Worm (Caenorhabditis elegans) whole organism, young adult: Measurements from ENCODE around the gene twk-3.

Source experiments
- F23B12.7 ChIP-seq: sonication (generic microtip); optimal IDR thresholded peaks from 2 replicates; lab custom pipeline; 2017; ENCODE audit warnings: missing genetic modification characterization, mild to moderate bottlenecking, missing compliant biosample characterization, antibody characterized with exemption, moderate library complexity; ENCODE audit not compliant: insufficient read depth
- F33H1.4 ChIP-seq: fragments of 200-800 bp; sonication (Bioruptor generic); IDR thresholded peaks from 2 replicates; pipeline ENCODE4 v1.3.6; 2022; ENCODE audit warnings: missing genetic modification reagents, missing genetic modification characterization, missing compliant biosample characterization
- F49E8.2 ChIP-seq: sonication (generic microtip); optimal IDR thresholded peaks from 3 replicates; lab custom pipeline; 2017; ENCODE audit warnings: missing genetic modification characterization, mild to moderate bottlenecking, missing compliant biosample characterization, antibody characterized with exemption, moderate library complexity; ENCODE audit not compliant: insufficient read depth
- T07F8.4 ChIP-seq: sonication (generic microtip); optimal IDR thresholded peaks from 2 replicates; lab custom pipeline; 2016; ENCODE audit warnings: mild to moderate bottlenecking, missing genetic modification characterization, moderate library complexity, missing compliant biosample characterization
- Y56A3A.18 ChIP-seq: fragments of 200-800 bp; sonication (Bioruptor generic); IDR thresholded peaks from 2 replicates; pipeline ENCODE4 v1.3.6; 2022; ENCODE audit warnings: missing genetic modification reagents, missing genetic modification characterization, missing compliant biosample characterization
- Y67H2A.10 ChIP-seq: fragments of 200-800 bp; sonication (Bioruptor generic); conservative IDR thresholded peaks from 2 replicates; pipeline ENCODE4 v1.3.6; 2022; ENCODE audit warnings: missing genetic modification reagents, missing genetic modification characterization, missing compliant biosample characterization
- Y79H2A.3 ChIP-seq: fragments of 200-800 bp; sonication (Bioruptor generic); conservative IDR thresholded peaks from 2 replicates; pipeline ENCODE4 v1.3.6; 2022; ENCODE audit warnings: missing genetic modification reagents, missing genetic modification characterization, missing compliant biosample characterization
- bed-2 ChIP-seq: fragments of 200-800 bp; sonication (Bioruptor generic); IDR thresholded peaks from 2 replicates; pipeline ENCODE4 v1.3.6; 2022; ENCODE audit warnings: missing genetic modification reagents, missing genetic modification characterization, missing compliant biosample characterization
- cebp-1 ChIP-seq, 2 experiments: fragments of 200-800 bp in 1 of 2; sonication (Bioruptor generic) in 1 of 2; sonication (generic microtip) in 1 of 2; IDR thresholded peaks in 1 of 2; optimal IDR thresholded peaks in 1 of 2; 2 replicates each; pipeline versions ENCODE4 v1.3.6 to Lab custom; 2017 to 2022; ENCODE audit warnings: missing compliant biosample characterization in 2 of 2, missing genetic modification characterization in 2 of 2, mild to moderate bottlenecking in 1 of 2, missing genetic modification reagents in 1 of 2, moderate library complexity in 1 of 2
- cebp-2 ChIP-seq: fragments of 200-800 bp; sonication (Bioruptor generic); IDR thresholded peaks from 2 replicates; pipeline ENCODE4 v1.3.6; 2022; ENCODE audit warnings: missing genetic modification characterization, missing compliant biosample characterization
- ceh-40 ChIP-seq: fragments of 200-800 bp; sonication (Bioruptor generic); IDR thresholded peaks from 2 replicates; pipeline ENCODE4 v1.3.6; 2022; ENCODE audit warnings: missing genetic modification characterization, missing compliant biosample characterization
- ceh-58 ChIP-seq: fragments of 200-800 bp; sonication (Bioruptor generic); IDR thresholded peaks from 2 replicates; pipeline ENCODE4 v1.3.6; 2022; ENCODE audit warnings: missing genetic modification characterization, missing compliant biosample characterization
- ceh-79 ChIP-seq: sonication (generic microtip); optimal IDR thresholded peaks from 2 replicates; lab custom pipeline; 2017; ENCODE audit warnings: mild to moderate bottlenecking, missing genetic modification characterization, missing compliant biosample characterization
- ceh-91 ChIP-seq: fragments of 200-800 bp; sonication (Bioruptor generic); IDR thresholded peaks from 2 replicates; pipeline ENCODE4 v1.3.6; 2022; ENCODE audit warnings: missing genetic modification reagents, missing genetic modification characterization, missing compliant biosample characterization
- efl-1 ChIP-seq: fragments of 150-350 bp; optimal IDR thresholded peaks from 2 replicates; lab custom pipeline; 2014; ENCODE audit warnings: missing biosample characterization, missing genetic modification reagents, missing genetic modification characterization
- egrh-3 ChIP-seq: fragments of 200-800 bp; sonication (Bioruptor generic); IDR thresholded peaks from 2 replicates; pipeline ENCODE4 v1.3.6; 2022; ENCODE audit warnings: missing genetic modification reagents, missing genetic modification characterization, missing compliant biosample characterization
- him-1 ChIP-seq: sonication (generic microtip); optimal IDR thresholded peaks from 2 replicates; lab custom pipeline; 2016; ENCODE audit warnings: missing genotype, missing genetic modification reagents, missing genetic modification characterization, missing compliant biosample characterization
- hlh-12 ChIP-seq: sonication (generic microtip); optimal IDR thresholded peaks from 2 replicates; lab custom pipeline; 2016; ENCODE audit warnings: missing genetic modification characterization, missing compliant biosample characterization
- hmg-1.2 ChIP-seq: fragments of 200-800 bp; sonication (Bioruptor generic); IDR thresholded peaks from 2 replicates; pipeline ENCODE4 v1.3.6; 2022; ENCODE audit warnings: missing genetic modification reagents, missing genetic modification characterization, missing compliant biosample characterization
- hmg-20 ChIP-seq: fragments of 200-800 bp; sonication (Bioruptor generic); IDR thresholded peaks from 2 replicates; pipeline ENCODE4 v1.3.6; 2022; ENCODE audit warnings: missing genetic modification reagents, missing genetic modification characterization, missing compliant biosample characterization
- lin-40 ChIP-seq: sonication (generic microtip); optimal IDR thresholded peaks from 2 replicates; lab custom pipeline; 2016; ENCODE audit warnings: missing genetic modification characterization, mild to moderate bottlenecking, missing compliant biosample characterization, missing genotype, missing genetic modification reagents
- lir-1 ChIP-seq: fragments of 200-800 bp; sonication (Bioruptor generic); conservative IDR thresholded peaks from 2 replicates; pipeline ENCODE4 v1.3.6; 2022; ENCODE audit warnings: missing genetic modification reagents, missing genetic modification characterization, missing compliant biosample characterization
- lsl-1 ChIP-seq: fragments of 200-800 bp; sonication (Bioruptor generic); optimal IDR thresholded peaks from 2 replicates; lab custom pipeline; 2018; ENCODE audit warnings: mild to moderate bottlenecking, missing genetic modification characterization, moderate library complexity, missing compliant biosample characterization
- madf-10 ChIP-seq: sonication (generic microtip); optimal IDR thresholded peaks from 2 replicates; lab custom pipeline; 2016; ENCODE audit warnings: mild to moderate bottlenecking, missing genetic modification characterization, missing compliant biosample characterization
- madf-3 ChIP-seq: fragments of 200-800 bp; sonication (Bioruptor generic); IDR thresholded peaks from 2 replicates; pipeline ENCODE4 v1.3.6; 2022; ENCODE audit warnings: missing genetic modification reagents, missing genetic modification characterization, missing compliant biosample characterization
- madf-6 ChIP-seq: fragments of 200-800 bp; sonication (Bioruptor generic); IDR thresholded peaks from 2 replicates; pipeline ENCODE4 v1.3.6; 2022; ENCODE audit warnings: missing genetic modification reagents, missing genetic modification characterization, missing compliant biosample characterization
- madf-8 ChIP-seq: fragments of 200-800 bp; sonication (Bioruptor generic); conservative IDR thresholded peaks from 2 replicates; pipeline ENCODE4 v1.3.6; 2022; ENCODE audit warnings: missing genetic modification reagents, missing genetic modification characterization, missing compliant biosample characterization
- nhr-120 ChIP-seq: fragments of 200-800 bp; sonication (Bioruptor generic); IDR thresholded peaks from 2 replicates; pipeline ENCODE4 v1.3.6; 2022; ENCODE audit warnings: missing genetic modification characterization, missing compliant biosample characterization
- nhr-179 ChIP-seq: sonication (generic microtip); optimal IDR thresholded peaks from 2 replicates; lab custom pipeline; 2016; ENCODE audit warnings: mild to moderate bottlenecking, missing genetic modification characterization, missing compliant biosample characterization
- nhr-80 ChIP-seq: sonication (generic microtip); optimal IDR thresholded peaks from 2 replicates; lab custom pipeline; 2016; ENCODE audit warnings: missing genetic modification characterization, missing compliant biosample characterization
- nhr-90 ChIP-seq: sonication (generic microtip); optimal IDR thresholded peaks from 2 replicates; lab custom pipeline; 2016; ENCODE audit warnings: missing genotype, mild to moderate bottlenecking, missing genetic modification characterization, missing compliant biosample characterization
- pha-4 ChIP-seq: fragments of 150-350 bp; sonication (generic microtip); optimal IDR thresholded peaks from 2 replicates; lab custom pipeline; 2014; ENCODE audit warnings: missing biosample characterization, missing genetic modification reagents, missing genetic modification characterization
- rpc-1 ChIP-seq, 2 experiments: fragments of 150-350 bp in 1 of 2; sonication (generic microtip) in 1 of 2; optimal IDR thresholded peaks; 2 replicates each; lab custom pipeline; 2014 to 2018; ENCODE audit warnings: missing biosample characterization in 1 of 2, missing genetic modification characterization in 1 of 2, missing genetic modification reagents in 1 of 2, missing genotype in 1 of 2
- snpc-1.1 ChIP-seq: sonication (generic microtip); optimal IDR thresholded peaks from 2 replicates; lab custom pipeline; 2017; ENCODE audit warnings: missing genetic modification characterization, mild to moderate bottlenecking, missing compliant biosample characterization, antibody characterized with exemption, moderate library complexity, missing genotype, missing genetic modification reagents; ENCODE audit not compliant: insufficient read depth
- snpc-1.3 ChIP-seq: sonication (generic microtip); optimal IDR thresholded peaks from 2 replicates; lab custom pipeline; 2017; ENCODE audit warnings: missing genetic modification characterization, mild to moderate bottlenecking, missing compliant biosample characterization, antibody characterized with exemption, moderate library complexity, missing genotype, missing genetic modification reagents; ENCODE audit not compliant: insufficient read depth
- snpc-3.4 ChIP-seq: sonication (generic microtip); optimal IDR thresholded peaks from 2 replicates; lab custom pipeline; 2017; ENCODE audit warnings: missing genetic modification characterization, mild to moderate bottlenecking, missing compliant biosample characterization, antibody characterized with exemption, moderate library complexity, missing genotype, missing genetic modification reagents
- somi-1 ChIP-seq: fragments of 200-800 bp; sonication (Bioruptor generic); optimal IDR thresholded peaks from 2 replicates; lab custom pipeline; 2018; ENCODE audit warnings: mild to moderate bottlenecking, missing genetic modification characterization, missing compliant biosample characterization
- tlf-1 ChIP-seq: fragments of 200-800 bp; sonication (Bioruptor generic); optimal IDR thresholded peaks from 2 replicates; lab custom pipeline; 2018; ENCODE audit warnings: mild to moderate bottlenecking, missing genetic modification characterization, missing compliant biosample characterization
- xnd-1 ChIP-seq: sonication (generic microtip); optimal IDR thresholded peaks from 2 replicates; lab custom pipeline; 2016; ENCODE audit warnings: missing genotype, missing genetic modification reagents, missing genetic modification characterization, missing compliant biosample characterization
- zfh-2 ChIP-seq: fragments of 200-800 bp; sonication (Bioruptor generic); conservative IDR thresholded peaks from 2 replicates; pipeline ENCODE4 v1.3.6; 2022; ENCODE audit warnings: missing genetic modification reagents, missing genetic modification characterization, missing compliant biosample characterization
- ztf-18 ChIP-seq: sonication (generic microtip); optimal IDR thresholded peaks from 2 replicates; lab custom pipeline; 2016; ENCODE audit warnings: missing genotype, mild to moderate bottlenecking, missing genetic modification characterization, missing compliant biosample characterization
- ztf-22 ChIP-seq: fragments of 200-800 bp; sonication (Bioruptor generic); optimal IDR thresholded peaks from 2 replicates; lab custom pipeline; 2018; ENCODE audit warnings: mild to moderate bottlenecking, missing genetic modification characterization, moderate library complexity, missing compliant biosample characterization
- ztf-6 ChIP-seq: fragments of 200-800 bp; sonication (Bioruptor generic); IDR thresholded peaks from 2 replicates; pipeline ENCODE4 v1.3.6; 2022; ENCODE audit warnings: missing genetic modification reagents, missing genetic modification characterization, missing compliant biosample characterization

Gene twk-3

ce11 chrII:8220267-8220666, 7.7 kb upstream of the twk-3 start:
- TF ChIP-seq madf-8: no peak
- no peak for TF ChIP-seq ceh-91 (GFP tag; lab: Robert Waterston, UW)

ce11 chrII:8218266-8218665, 5.7 kb upstream of the twk-3 start:
- TF ChIP-seq lin-40 (tag; lab: Kevin White, UChicago): no peak
- TF ChIP-seq nhr-179 (tag; lab: Kevin White, UChicago): no peak
- no peak for TF ChIP-seq T07F8.4
- TF ChIP-seq efl-1: no peak
- TF ChIP-seq tlf-1: no peak
- TF ChIP-seq ceh-58 (GFP tag; lab: Robert Waterston, UW): no peak
- no peak for TF ChIP-seq Y67H2A.10
- TF ChIP-seq nhr-90 (tag; lab: Kevin White, UChicago): no peak
- TF ChIP-seq zfh-2 (GFP tag; lab: Robert Waterston, UW): no peak
- TF ChIP-seq egrh-3: no peak

- no peak for TF ChIP-seq snpc-1.1 (tag; lab: Kevin White, UChicago)
- TF ChIP-seq ceh-79 (tag; lab: Kevin White, UChicago): no peak
- no peak for TF ChIP-seq pha-4 (tag; lab: Kevin White, UChicago)
- TF ChIP-seq bed-2 (GFP tag; lab: Robert Waterston, UW): no peak
- no peak for TF ChIP-seq F49E8.2 (tag; lab: Kevin White, UChicago)
- TF ChIP-seq snpc-1.3: no peak
- TF ChIP-seq Y56A3A.18: no peak
- TF ChIP-seq hmg-20 (GFP tag; lab: Robert Waterston, UW): no peak
- TF ChIP-seq rpc-1 (optimal IDR thresholded peaks at IDR 0.05; lab: Kevin White, UChicago): no peak
- TF ChIP-seq rpc-1 (tag; optimal IDR thresholded peaks at IDR 0.05; lab: Kevin White, UChicago): no peak
- no peak for TF ChIP-seq ztf-22 (GFP tag; lab: Kevin White, UChicago)
- TF ChIP-seq cebp-2 (GFP tag; lab: Robert Waterston, UW): no peak
- no peak for TF ChIP-seq ceh-40 (GFP tag; lab: Robert Waterston, UW)
- no peak for TF ChIP-seq nhr-120
- TF ChIP-seq ztf-6 (GFP tag; lab: Robert Waterston, UW): no peak
- TF ChIP-seq madf-10 (tag; lab: Kevin White, UChicago): no peak
These were observed 4.3 kb upstream of the twk-3 start, which contains the start of gene ifg-1 for ce11 chrII:8216922-8217321. Gene ifg-1 (plus strand): TSS chrII:8217222.

ce11 chrII:8216433-8216832, 3.9 kb upstream of the twk-3 start, which contains the start of gene M110.3:
Gene M110.3 (minus strand): TSS chrII:8216616.
- TF ChIP-seq nhr-80 (tag; lab: Kevin White, UChicago): peak; percentile 5
- no peak for TF ChIP-seq xnd-1
- no peak for TF ChIP-seq him-1 (tag; lab: Kevin White, UChicago)
- TF ChIP-seq madf-6 (GFP tag; lab: Robert Waterston, UW): 0 out of 2 replicates have a peak, but pooled peaks have one; percentile 24
- no peak for TF ChIP-seq madf-8
- TF ChIP-seq somi-1 (GFP tag; lab: Kevin White, UChicago): no peak
- TF ChIP-seq F33H1.4: peak; percentile 73
- TF ChIP-seq ztf-18 (tag; lab: Kevin White, UChicago): no peak
- no peak for TF ChIP-seq lir-1 (GFP tag; lab: Robert Waterston, UW)
- TF ChIP-seq madf-3 (GFP tag; lab: Robert Waterston, UW): no peak
- TF ChIP-seq hmg-20 (GFP tag; lab: Robert Waterston, UW): no peak
- TF ChIP-seq efl-1: no peak
- TF ChIP-seq F23B12.7 (tag; lab: Kevin White, UChicago): peak; percentile 70
- no peak for TF ChIP-seq rpc-1 (optimal IDR thresholded peaks at IDR 0.05; lab: Kevin White, UChicago)
- no peak for TF ChIP-seq rpc-1 (tag; optimal IDR thresholded peaks at IDR 0.05; lab: Kevin White, UChicago)
- TF ChIP-seq Y79H2A.3 (GFP tag; lab: Robert Waterston, UW): no peak
- peak; percentile 36 for TF ChIP-seq snpc-3.4 (tag; lab: Kevin White, UChicago)
- TF ChIP-seq hmg-1.2 (GFP tag; lab: Robert Waterston, UW): peak; percentile 90; the same call in 1 of the 2 replicates
- peak; percentile 33 for TF ChIP-seq lsl-1 (GFP tag; lab: Kevin White, UChicago)
- peak; percentile 66; the same call in 1 of the 2 replicates for TF ChIP-seq cebp-1 (GFP tag; IDR thresholded peaks at IDR 0.05; lab: Robert Waterston, UW)
- peak; percentile 96 for TF ChIP-seq cebp-1 (tag; optimal IDR thresholded peaks at IDR 0.05; lab: Kevin White, UChicago)
- no peak for TF ChIP-seq hlh-12
